Fruit fly (Drosophila melanogaster) whole organism, embryonic: ENCODE data around the gene TyrRII.

Experiments used
- B-H1 ChIP-seq: fragments of 200-800 bp; sonication (Bioruptor generic); IDR thresholded peaks from 3 replicates; pipeline ENCODE4 v1.3.6; 2022; ENCODE audit warnings: missing biosample characterization, missing genetic modification characterization
- CG10209 ChIP-seq: fragments of 200-800 bp; sonication (Bioruptor generic); optimal IDR thresholded peaks from 3 replicates; lab custom pipeline; 2017; ENCODE audit warnings: missing biosample characterization, mild to moderate bottlenecking, missing genetic modification characterization, missing genetic modification reagents
- CG10321 ChIP-seq: fragments of 200-800 bp; sonication (Bioruptor generic); IDR thresholded peaks from 2 replicates; pipeline ENCODE4 v1.3.6; 2022; ENCODE audit warnings: missing biosample characterization, missing genetic modification characterization
- CG13296 ChIP-seq: fragments of 200-800 bp; sonication (Bioruptor generic); optimal IDR thresholded peaks from 3 replicates; lab custom pipeline; 2018; ENCODE audit warnings: missing biosample characterization, mild to moderate bottlenecking, missing genetic modification characterization
- CG13894 ChIP-seq: fragments of 200-800 bp; sonication (Bioruptor generic); optimal IDR thresholded peaks from 3 replicates; lab custom pipeline; 2018; ENCODE audit warnings: missing biosample characterization, mild to moderate bottlenecking, missing genetic modification characterization, moderate library complexity
- CG14441 ChIP-seq: fragments of 200-800 bp; sonication (Bioruptor generic); IDR thresholded peaks from 2 replicates; pipeline ENCODE4 v1.3.6; 2022; ENCODE audit warnings: missing biosample characterization, missing genetic modification characterization
- CG14667 ChIP-seq: fragments of 200-800 bp; sonication (Bioruptor generic); IDR thresholded peaks from 2 replicates; pipeline ENCODE4 v1.3.6; 2022; ENCODE audit warnings: missing biosample characterization, missing genetic modification characterization
- CG14710 ChIP-seq: fragments of 200-800 bp; sonication (Bioruptor generic); optimal IDR thresholded peaks from 3 replicates; lab custom pipeline; 2019; ENCODE audit warnings: missing biosample characterization, mild to moderate bottlenecking, missing genetic modification characterization, moderate library complexity
- CG15514 ChIP-seq: fragments of 200-800 bp; sonication (Bioruptor generic); optimal IDR thresholded peaks from 3 replicates; lab custom pipeline; 2017; ENCODE audit warnings: missing biosample characterization, missing genetic modification characterization, mild to moderate bottlenecking, moderate library complexity, missing genetic modification reagents
- CG1602 ChIP-seq: fragments of 200-800 bp; sonication (Bioruptor generic); optimal IDR thresholded peaks from 3 replicates; lab custom pipeline; 2016; ENCODE audit warnings: missing biosample characterization, missing genetic modification characterization
- CG2120 ChIP-seq: fragments of 200-800 bp; sonication (Bioruptor generic); optimal IDR thresholded peaks from 3 replicates; lab custom pipeline; 2016; ENCODE audit warnings: missing biosample characterization, missing genetic modification characterization
- CG5180 ChIP-seq: fragments of 200-800 bp; sonication (Bioruptor generic); optimal IDR thresholded peaks from 3 replicates; lab custom pipeline; 2017; ENCODE audit warnings: missing biosample characterization, missing genetic modification characterization, mild to moderate bottlenecking, moderate library complexity, missing genetic modification reagents
- CG6791 ChIP-seq: fragments of 200-800 bp; sonication (Bioruptor generic); IDR thresholded peaks from 3 replicates; pipeline ENCODE4 v1.3.6; 2022; ENCODE audit warnings: missing biosample characterization, missing genetic modification characterization; ENCODE audit not compliant: partially characterized antibody
- CG8944 ChIP-seq: fragments of 200-800 bp; sonication (Bioruptor generic); optimal IDR thresholded peaks from 3 replicates; lab custom pipeline; 2016; ENCODE audit warnings: missing biosample characterization, missing genetic modification characterization
- CG9609 ChIP-seq: fragments of 200-800 bp; sonication (Bioruptor generic); optimal IDR thresholded peaks from 3 replicates; lab custom pipeline; 2016; ENCODE audit warnings: missing biosample characterization, missing genetic modification characterization
- CG9727 ChIP-seq: fragments of 200-800 bp; sonication (Bioruptor generic); optimal IDR thresholded peaks from 3 replicates; lab custom pipeline; 2017; ENCODE audit warnings: missing biosample characterization, mild to moderate bottlenecking, missing genetic modification characterization
- CG9797 ChIP-seq: fragments of 200-800 bp; sonication (Bioruptor generic); optimal IDR thresholded peaks from 3 replicates; lab custom pipeline; 2018; ENCODE audit warnings: missing biosample characterization, mild to moderate bottlenecking, missing genetic modification characterization
- CkIIα-i1 ChIP-seq: fragments of 200-800 bp; sonication (Bioruptor generic); IDR thresholded peaks from 2 replicates; pipeline ENCODE4 v1.3.6; 2022; ENCODE audit warnings: missing biosample characterization, missing genetic modification characterization
- CrebB ChIP-seq: fragments of 200-800 bp; sonication (Bioruptor generic); optimal IDR thresholded peaks from 3 replicates; lab custom pipeline; 2018; ENCODE audit warnings: missing biosample characterization, mild to moderate bottlenecking, missing genetic modification characterization
- D ChIP-seq, 2 experiments: fragments of 200-800 bp in 1 of 2; fragments of >200 bp in 1 of 2; sonication (Bioruptor generic) in 1 of 2; optimal IDR thresholded peaks; 2 replicates in 1 of 2; 3 replicates in 1 of 2; lab custom pipeline; 2017; ENCODE audit warnings: mild to moderate bottlenecking in 1 of 2, missing biosample characterization in 1 of 2, missing genetic modification characterization in 1 of 2, missing genetic modification reagents in 1 of 2
- Deaf1 ChIP-seq: fragments of 200-800 bp; optimal IDR thresholded peaks from 3 replicates; lab custom pipeline; 2019; ENCODE audit warnings: missing biosample characterization, mild to moderate bottlenecking, missing genetic modification characterization, moderate library complexity
- Dll ChIP-seq: fragments of 200-800 bp; sonication (Bioruptor generic); IDR thresholded peaks from 4 replicates; pipeline ENCODE4 v1.3.6; 2022; ENCODE audit warnings: missing biosample characterization, missing genetic modification characterization; ENCODE audit not compliant: partially characterized antibody
- GATAe ChIP-seq: fragments of 200-800 bp; sonication (Bioruptor generic); conservative IDR thresholded peaks from 2 replicates; pipeline ENCODE4 v1.3.6; 2022; ENCODE audit warnings: missing biosample characterization, missing genetic modification characterization
- H15 ChIP-seq: fragments of 200-800 bp; sonication (Bioruptor generic); IDR thresholded peaks from 3 replicates; pipeline ENCODE4 v1.3.6; 2022; ENCODE audit warnings: missing biosample characterization, missing genetic modification characterization
- NfI ChIP-seq: fragments of 200-800 bp; sonication (Bioruptor generic); optimal IDR thresholded peaks from 3 replicates; lab custom pipeline; 2018; ENCODE audit warnings: missing biosample characterization, mild to moderate bottlenecking, missing genetic modification characterization, moderate library complexity
- Poxn ChIP-seq: fragments of 200-800 bp; sonication (Bioruptor generic); IDR thresholded peaks from 2 replicates; pipeline ENCODE4 v1.3.6; 2022; ENCODE audit warnings: missing biosample characterization, missing genetic modification characterization
- Ptx1 ChIP-seq: fragments of 200-800 bp; sonication (Bioruptor generic); IDR thresholded peaks from 2 replicates; pipeline ENCODE4 v1.3.6; 2022; ENCODE audit warnings: missing biosample characterization, missing genetic modification characterization
- Rx ChIP-seq: fragments of 200-800 bp; sonication (Bioruptor generic); IDR thresholded peaks from 2 replicates; pipeline ENCODE4 v1.3.6; 2022; ENCODE audit warnings: missing biosample characterization, missing genetic modification characterization
- Taf1 ChIP-seq: fragments of 200-800 bp; sonication (Bioruptor generic); IDR thresholded peaks from 2 replicates; pipeline ENCODE4 v1.3.6; 2022; ENCODE audit warnings: missing biosample characterization, missing genetic modification characterization
- Xrp1 ChIP-seq: fragments of 200-800 bp; sonication (Bioruptor generic); IDR thresholded peaks from 2 replicates; pipeline ENCODE4 v1.3.6; 2022; ENCODE audit warnings: missing biosample characterization, missing genetic modification characterization
- ab ChIP-seq: fragments of 200-800 bp; sonication (Bioruptor generic); optimal IDR thresholded peaks from 2 replicates; lab custom pipeline; 2016; ENCODE audit warnings: missing biosample characterization, missing genetic modification characterization
- aop ChIP-seq: fragments of 200-800 bp; sonication (Bioruptor generic); IDR thresholded peaks from 2 replicates; pipeline ENCODE4 v1.3.6; 2022; ENCODE audit warnings: missing biosample characterization, missing genetic modification characterization
- ara ChIP-seq: fragments of 200-800 bp; sonication (Bioruptor generic); IDR thresholded peaks from 2 replicates; pipeline ENCODE4 v1.3.6; 2022; ENCODE audit warnings: missing biosample characterization, missing genetic modification characterization
- bab2 ChIP-seq: fragments of 200-800 bp; sonication (Bioruptor generic); optimal IDR thresholded peaks from 2 replicates; lab custom pipeline; 2016; ENCODE audit warnings: missing biosample characterization, missing genetic modification characterization
- disco-r ChIP-seq: fragments of 200-800 bp; sonication (Bioruptor generic); optimal IDR thresholded peaks from 2 replicates; lab custom pipeline; 2016; ENCODE audit warnings: missing biosample characterization, missing genetic modification characterization
- esg ChIP-seq: fragments of 200-800 bp; sonication (Bioruptor generic); conservative IDR thresholded peaks from 2 replicates; pipeline ENCODE4 v1.3.6; 2022; ENCODE audit warnings: missing biosample characterization, missing genetic modification characterization
- eyg ChIP-seq: fragments of 200-800 bp; sonication (Bioruptor generic); optimal IDR thresholded peaks from 3 replicates; lab custom pipeline; 2016; ENCODE audit warnings: missing biosample characterization, missing genetic modification characterization
- fd64A ChIP-seq: fragments of 200-800 bp; sonication (Bioruptor generic); optimal IDR thresholded peaks from 3 replicates; lab custom pipeline; 2018; ENCODE audit warnings: missing biosample characterization, mild to moderate bottlenecking, missing genetic modification characterization
- gfzf ChIP-seq: fragments of 200-800 bp; sonication (Bioruptor generic); optimal IDR thresholded peaks from 2 replicates; lab custom pipeline; 2016; ENCODE audit warnings: missing biosample characterization, mild to moderate bottlenecking, missing genetic modification characterization, moderate library complexity
- gsb ChIP-seq: fragments of 200-800 bp; sonication (Bioruptor generic); IDR thresholded peaks from 2 replicates; pipeline ENCODE4 v1.3.6; 2022; ENCODE audit warnings: missing biosample characterization, missing genetic modification characterization
- gsb-n ChIP-seq: fragments of 200-800 bp; sonication (Bioruptor generic); optimal IDR thresholded peaks from 3 replicates; lab custom pipeline; 2018; ENCODE audit warnings: missing biosample characterization, mild to moderate bottlenecking, missing genetic modification characterization
- kah ChIP-seq: fragments of 200-800 bp; sonication (Bioruptor generic); optimal IDR thresholded peaks from 2 replicates; lab custom pipeline; 2018; ENCODE audit warnings: missing biosample characterization, mild to moderate bottlenecking, missing genetic modification characterization
- mld ChIP-seq: fragments of 200-800 bp; sonication (Bioruptor generic); IDR thresholded peaks from 3 replicates; pipeline ENCODE4 v1.3.6; 2022; ENCODE audit warnings: missing biosample characterization, missing genetic modification characterization; ENCODE audit not compliant: partially characterized antibody
- row ChIP-seq: fragments of 200-800 bp; sonication (Bioruptor generic); IDR thresholded peaks from 3 replicates; pipeline ENCODE4 v1.3.6; 2022; ENCODE audit warnings: missing biosample characterization, missing genetic modification characterization
- run ChIP-seq: fragments of 200-800 bp; sonication (Bioruptor generic); optimal IDR thresholded peaks from 3 replicates; lab custom pipeline; 2018; ENCODE audit warnings: missing biosample characterization, mild to moderate bottlenecking, missing genetic modification characterization
- sim ChIP-seq: fragments of 200-800 bp; sonication (Bioruptor generic); IDR thresholded peaks from 2 replicates; pipeline ENCODE4 v1.3.6; 2022; ENCODE audit warnings: missing biosample characterization, missing genetic modification characterization
- ssp ChIP-seq: fragments of 200-800 bp; sonication (Bioruptor generic); IDR thresholded peaks from 2 replicates; pipeline ENCODE4 v1.3.6; 2022; ENCODE audit warnings: missing biosample characterization, missing genetic modification characterization
- sug ChIP-seq: fragments of 200-800 bp; optimal IDR thresholded peaks from 2 replicates; lab custom pipeline; 2019; ENCODE audit warnings: missing biosample characterization, mild to moderate bottlenecking, missing genetic modification characterization, moderate library complexity
- unpg ChIP-seq: fragments of 200-800 bp; sonication (Bioruptor generic); optimal IDR thresholded peaks from 3 replicates; lab custom pipeline; 2018; ENCODE audit warnings: missing biosample characterization, mild to moderate bottlenecking, missing genetic modification characterization, moderate library complexity

The TyrRII gene

DNA sequence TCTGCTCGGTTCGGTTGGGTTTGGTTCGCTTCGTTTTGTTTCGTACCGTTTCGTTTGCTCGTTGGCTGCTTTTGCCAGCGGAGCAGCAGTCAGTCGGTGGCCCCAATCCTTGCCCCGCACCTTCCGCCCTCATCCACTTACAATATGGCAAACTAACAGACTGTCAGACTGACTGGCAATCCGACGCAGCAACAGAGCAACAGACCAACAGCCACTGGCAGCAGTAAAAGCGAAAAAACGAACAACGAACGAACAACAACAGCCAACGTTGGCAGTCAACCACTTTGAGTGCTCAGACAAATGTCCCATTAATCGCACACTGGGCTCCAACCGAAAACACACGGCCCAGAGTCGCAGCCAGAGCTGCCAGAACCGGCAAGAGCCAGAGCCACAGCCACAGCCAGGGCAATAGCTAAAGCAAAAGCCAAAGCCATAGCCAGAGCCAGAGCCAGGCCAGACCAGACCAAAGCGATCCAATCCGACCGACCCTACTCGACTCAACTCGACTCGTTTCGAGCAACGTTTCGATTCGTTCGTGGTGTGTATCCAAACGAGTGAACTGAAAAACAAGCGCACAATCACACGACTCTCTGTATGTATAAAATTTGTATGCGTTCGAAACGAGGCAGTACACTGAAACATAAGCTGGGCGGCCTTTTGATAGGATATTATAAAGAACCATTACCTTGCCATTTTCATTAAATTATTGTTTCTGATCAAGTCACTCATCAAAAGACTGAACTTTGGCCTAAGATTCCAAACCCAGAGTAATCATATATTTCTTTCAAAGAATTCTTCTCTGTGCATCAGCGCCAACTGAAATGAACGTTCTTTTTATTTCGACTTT, 32.5 kb upstream of the TyrRII start (continued):
- TF ChIP-seq CG9797 (GFP tag; lab: Kevin White, UChicago) (peak; percentile 59), CG14441 (peak; percentile 99), D (optimal IDR thresholded peaks at IDR 0.05; lab: Kevin White, UChicago) (no peak), D (GFP tag; optimal IDR thresholded peaks at IDR 0.05; lab: Kevin White, UChicago) (peak; percentile 99), ab (peak; percentile 99), H15 (GFP tag; lab: Robert Waterston, UW) (peak; percentile 99), Dll (GFP tag; lab: Robert Waterston, UW) (no peak), Poxn (GFP tag; lab: Robert Waterston, UW) (peak; percentile 98), NfI (GFP tag; lab: Kevin White, UChicago) (peak; percentile 99), run (tag; lab: Kevin White, UChicago) (peak; percentile 98), bab2 (GFP tag; lab: Kevin White, UChicago) (peak; percentile 99), CG13296 (GFP tag; lab: Kevin White, UChicago) (peak; percentile 96), CG10321 (GFP tag; lab: Robert Waterston, UW) (peak; percentile 88), aop (GFP tag; lab: Robert Waterston, UW) (peak; percentile 93), CG1602 (peak; percentile 99), CrebB (peak; percentile 97), eyg (GFP tag; lab: Kevin White, UChicago) (peak; percentile 99), CkIIα-i1 (GFP tag; lab: Robert Waterston, UW) (peak; percentile 96), ara (GFP tag; lab: Robert Waterston, UW) (peak; percentile 99), Xrp1 (GFP tag; lab: Robert Waterston, UW) (peak; percentile 99), esg (GFP tag; lab: Robert Waterston, UW) (peak; percentile 99), CG14667 (peak; percentile 99), gsb-n (tag; lab: Kevin White, UChicago) (peak; percentile 99), fd64A (GFP tag; lab: Kevin White, UChicago) (peak; percentile 97), mld (GFP tag; lab: Robert Waterston, UW) (no peak), CG14710 (peak; percentile 97), CG8944 (peak; percentile 99), CG9727 (GFP tag; lab: Kevin White, UChicago) (peak; percentile 99), CG15514 (GFP tag; lab: Kevin White, UChicago) (peak; percentile 95), gfzf (GFP tag; lab: Kevin White, UChicago) (peak; percentile 33), sim (GFP tag; lab: Robert Waterston, UW) (peak; percentile 99), Taf1 (GFP tag; lab: Robert Waterston, UW) (peak; percentile 98), GATAe (GFP tag; lab: Robert Waterston, UW) (peak; percentile 97), unpg (GFP tag; lab: Kevin White, UChicago) (peak; percentile 99), Ptx1 (peak; percentile 99), ssp (GFP tag; lab: Robert Waterston, UW) (peak; percentile 94), CG9609 (peak; percentile 99), CG2120 (GFP tag; lab: Kevin White, UChicago) (peak; percentile 99), disco-r (peak; percentile 99), kah (GFP tag; lab: Kevin White, UChicago) (peak; percentile 90), CG5180 (GFP tag; lab: Kevin White, UChicago) (peak; percentile 97), sug (tag; lab: Kevin White, UChicago) (peak; percentile 88), CG10209 (peak; percentile 99), gsb (GFP tag; lab: Robert Waterston, UW) (peak; percentile 98), row (GFP tag; lab: Robert Waterston, UW) (peak; percentile 99), CG6791 (GFP tag; lab: Robert Waterston, UW) (no peak), CG13894 (tag; lab: Kevin White, UChicago) (peak; percentile 83), B-H1 (GFP tag; lab: Robert Waterston, UW) (peak; percentile 99), Rx (GFP tag; lab: Robert Waterston, UW) (peak; percentile 99), Deaf1 (tag; lab: Kevin White, UChicago) (peak; percentile 95)
